Worm (Caenorhabditis elegans) whole organism, midembryonic: ENCODE measurements around the gene cht-5.

Experiments
- T22C8.4 ChIP-seq: fragments of 200-800 bp; sonication (Bioruptor generic); IDR thresholded peaks from 2 replicates; pipeline ENCODE4 v1.3.6; 2022; ENCODE audit warnings: missing genetic modification characterization, missing compliant biosample characterization
- cog-1 ChIP-seq: sonication (generic microtip); optimal IDR thresholded peaks from 2 replicates; lab custom pipeline; 2016; ENCODE audit warnings: missing genetic modification characterization, missing compliant biosample characterization
- flt-1 ChIP-seq: fragments of 200-800 bp; sonication (Bioruptor generic); IDR thresholded peaks from 2 replicates; pipeline ENCODE4 v1.3.6; 2022; ENCODE audit warnings: missing genetic modification characterization, missing compliant biosample characterization
- klf-2 ChIP-seq: fragments of 200-800 bp; sonication (Bioruptor generic); conservative IDR thresholded peaks from 2 replicates; pipeline ENCODE4 v1.3.6; 2022; ENCODE audit warnings: missing genetic modification reagents, missing genetic modification characterization, missing compliant biosample characterization
- med-1 ChIP-seq: sonication (generic microtip); optimal IDR thresholded peaks from 2 replicates; lab custom pipeline; 2017; ENCODE audit warnings: missing genetic modification characterization, mild to moderate bottlenecking, missing compliant biosample characterization, antibody characterized with exemption, missing genetic modification reagents; ENCODE audit not compliant: insufficient read depth
- ref-1 ChIP-seq: fragments of 200-800 bp; sonication (Bioruptor generic); conservative IDR thresholded peaks from 2 replicates; pipeline ENCODE4 v1.3.6; 2022; ENCODE audit warnings: missing genetic modification reagents, missing genetic modification characterization, missing compliant biosample characterization
- tab-1 ChIP-seq: fragments of 200-800 bp; sonication (Bioruptor generic); IDR thresholded peaks from 2 replicates; pipeline ENCODE4 v1.3.6; 2022; ENCODE audit warnings: missing genetic modification characterization, missing compliant biosample characterization
- ztf-23 ChIP-seq: fragments of 200-800 bp; sonication (Bioruptor generic); IDR thresholded peaks from 2 replicates; pipeline ENCODE4 v1.3.6; 2022; ENCODE audit warnings: missing genetic modification reagents, missing genetic modification characterization, missing compliant biosample characterization
- ztf-29 ChIP-seq: fragments of 200-800 bp; sonication (Bioruptor generic); IDR thresholded peaks from 2 replicates; pipeline ENCODE4 v1.3.6; 2022; ENCODE audit warnings: missing genetic modification reagents, missing genetic modification characterization, missing compliant biosample characterization

The cht-5 gene

ce11 chrV:10101916-10102315, 12.5 kb upstream of the cht-5 start, which contains the start of gene C08B6.14:
Gene C08B6.14, minus strand, starts transcription at chrV:10102016.
- TF ChIP-seq tab-1 (GFP tag; lab: Robert Waterston, UW) (no peak), cog-1 (tag; lab: Kevin White, UChicago) (no peak), ztf-23 (GFP tag; lab: Robert Waterston, UW) (no peak), klf-2 (GFP tag; lab: Robert Waterston, UW) (no peak)

DNA sequence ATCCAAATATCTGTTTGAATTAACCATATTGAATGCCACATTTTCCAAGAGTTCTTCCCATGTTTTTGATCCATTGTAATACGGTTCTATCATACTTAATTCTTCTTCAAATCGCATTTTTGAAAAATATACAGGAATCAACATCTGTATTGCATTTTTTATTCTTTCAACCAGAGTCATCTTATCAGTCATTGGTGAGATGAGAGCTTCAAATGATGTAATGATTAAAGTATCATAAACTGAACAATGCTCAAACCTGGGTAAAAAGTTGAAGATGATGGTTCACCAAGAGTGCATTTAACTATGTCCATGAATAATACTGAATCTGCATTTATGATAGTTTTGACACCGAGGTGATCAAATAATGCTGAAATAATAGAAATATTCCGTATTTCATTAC, 10.6 kb upstream of the cht-5 start:
- TF ChIP-seq ztf-29 (no peak), med-1 (no peak), flt-1 (GFP tag; lab: Robert Waterston, UW) (no peak), T22C8.4 (GFP tag; lab: Robert Waterston, UW) (no peak), ztf-23 (GFP tag; lab: Robert Waterston, UW) (no peak), tab-1 (GFP tag; lab: Robert Waterston, UW) (no peak), ref-1 (GFP tag; lab: Robert Waterston, UW) (no peak), klf-2 (GFP tag; lab: Robert Waterston, UW) (no peak), cog-1 (tag; lab: Kevin White, UChicago) (no peak)

DNA sequence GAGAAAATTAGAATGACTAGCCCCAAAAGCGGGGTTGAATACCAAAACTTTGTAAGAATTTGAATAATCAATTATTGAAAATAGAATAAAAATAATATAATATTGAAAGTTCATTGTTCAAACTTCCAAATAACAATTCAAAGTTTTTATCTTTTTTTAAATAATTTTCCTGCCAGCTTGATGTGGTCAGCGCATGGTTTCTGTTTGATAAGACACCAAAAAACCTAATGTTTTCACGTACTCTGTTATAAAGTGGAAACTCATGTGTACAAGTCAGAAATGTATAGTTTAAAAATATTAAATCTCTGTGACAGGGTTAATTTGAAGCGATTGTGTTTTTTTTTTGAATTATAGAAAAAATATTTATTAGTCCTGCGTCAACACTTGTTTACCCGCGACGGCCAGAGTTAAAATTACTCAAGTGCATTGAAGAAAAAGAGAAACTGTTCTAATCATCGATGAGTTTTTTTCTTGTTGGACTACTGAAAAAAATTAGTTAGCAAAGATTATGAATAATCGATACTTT, 9.6 kb upstream of the cht-5 start, which contains the start of gene ugt-17:
ugt-17 (minus strand) TSS at position 180 of the 526 bp plus-strand sequence.
- no peak for TF ChIP-seq T22C8.4 (GFP tag; lab: Robert Waterston, UW)
- no peak for TF ChIP-seq ref-1 (GFP tag; lab: Robert Waterston, UW)

DNA sequence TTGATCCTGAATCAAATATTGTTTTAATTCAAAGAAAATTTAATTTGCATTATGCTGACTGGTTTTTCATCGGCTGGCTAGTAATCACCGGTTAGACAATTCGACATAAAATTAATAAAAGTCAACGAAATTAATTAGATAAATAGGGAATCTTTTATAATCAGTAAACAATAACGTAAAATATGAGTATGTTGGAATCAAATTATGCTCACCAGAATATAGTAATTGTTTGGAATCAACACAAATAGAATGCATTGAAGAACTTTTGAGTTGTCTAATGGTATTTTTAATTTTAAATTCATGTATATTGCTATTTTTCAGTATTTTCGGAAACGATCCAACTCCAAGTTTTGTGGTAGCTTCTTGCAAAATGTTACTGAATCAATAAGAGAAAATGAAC, 9.0 kb upstream of the cht-5 start, which contains the start of gene C08B6.2:
C08B6.2 (plus strand) TSS at position 301 of the 400 bp plus-strand sequence.
- TF ChIP-seq tab-1 (GFP tag; lab: Robert Waterston, UW) (no peak), med-1 (no peak), ref-1 (GFP tag; lab: Robert Waterston, UW) (no peak), flt-1 (GFP tag; lab: Robert Waterston, UW) (no peak), klf-2 (GFP tag; lab: Robert Waterston, UW) (no peak), cog-1 (tag; lab: Kevin White, UChicago) (no peak), T22C8.4 (GFP tag; lab: Robert Waterston, UW) (no peak)

DNA sequence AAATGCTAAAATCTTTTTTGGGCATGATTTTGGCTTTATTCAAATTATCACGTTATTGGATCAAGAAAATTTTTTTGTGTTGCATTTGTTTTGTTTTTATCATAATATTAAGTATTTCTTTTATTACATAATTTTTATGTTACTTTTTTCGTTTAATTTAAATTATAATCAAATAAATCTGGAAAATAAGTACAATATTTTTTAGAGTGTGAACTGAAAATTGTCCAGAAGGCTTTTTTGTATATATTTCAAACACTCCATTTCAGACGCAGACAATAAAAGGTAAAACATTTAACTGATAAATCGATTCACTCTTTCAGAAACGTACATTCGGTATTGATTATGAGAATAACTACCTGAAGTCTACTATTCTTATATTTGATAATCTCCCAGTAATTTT, 7.1 kb upstream of the cht-5 start, which contains the start of gene C08B6.11:
C08B6.11 (plus strand) TSS at position 301 of the 400 bp plus-strand sequence.
- TF ChIP-seq ztf-23 (GFP tag; lab: Robert Waterston, UW): no peak
- no peak for TF ChIP-seq med-1
- no peak for TF ChIP-seq cog-1 (tag; lab: Kevin White, UChicago)
- no peak for TF ChIP-seq klf-2 (GFP tag; lab: Robert Waterston, UW)
- no peak for TF ChIP-seq ref-1 (GFP tag; lab: Robert Waterston, UW)
- no peak for TF ChIP-seq tab-1 (GFP tag; lab: Robert Waterston, UW)
- TF ChIP-seq flt-1 (GFP tag; lab: Robert Waterston, UW): no peak

ce11 chrV:10111129-10111528, 3.3 kb upstream of the cht-5 start:
- TF ChIP-seq ztf-29: no peak
- no peak for TF ChIP-seq ref-1 (GFP tag; lab: Robert Waterston, UW)
- no peak for TF ChIP-seq ztf-23 (GFP tag; lab: Robert Waterston, UW)
- no peak for TF ChIP-seq cog-1 (tag; lab: Kevin White, UChicago)
- TF ChIP-seq med-1: no peak
- TF ChIP-seq flt-1 (GFP tag; lab: Robert Waterston, UW): no peak
- no peak for TF ChIP-seq tab-1 (GFP tag; lab: Robert Waterston, UW)
- TF ChIP-seq T22C8.4 (GFP tag; lab: Robert Waterston, UW): no peak
- no peak for TF ChIP-seq klf-2 (GFP tag; lab: Robert Waterston, UW)

DNA sequence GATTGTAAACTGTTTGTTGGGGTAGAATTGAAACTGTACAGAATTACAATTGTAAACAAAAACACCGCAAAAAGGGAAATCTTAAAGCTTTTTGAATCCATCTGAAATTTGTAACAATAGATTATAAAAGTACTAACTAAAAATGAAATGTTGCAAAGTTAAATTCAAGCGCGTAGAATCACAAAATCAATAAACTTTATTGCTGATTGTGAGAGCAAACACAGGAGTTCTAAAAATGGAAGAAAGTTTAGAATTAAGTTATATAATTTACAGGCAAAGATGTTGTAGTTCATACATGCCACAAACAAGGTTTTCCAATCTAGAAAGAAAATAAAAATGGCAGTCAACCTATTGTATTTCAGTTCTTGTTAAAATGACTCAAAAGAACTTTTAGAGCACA, 2.2 kb upstream of the cht-5 start, which contains the start of gene C08B6.3:
C08B6.3 (minus strand) TSS at position 101 of the 400 bp plus-strand sequence.
- TF ChIP-seq klf-2 (GFP tag; lab: Robert Waterston, UW) (no peak), ztf-23 (GFP tag; lab: Robert Waterston, UW) (no peak), ztf-29 (no peak), flt-1 (GFP tag; lab: Robert Waterston, UW) (no peak), cog-1 (tag; lab: Kevin White, UChicago) (no peak), T22C8.4 (GFP tag; lab: Robert Waterston, UW) (no peak), ref-1 (GFP tag; lab: Robert Waterston, UW) (no peak), med-1 (no peak)

DNA sequence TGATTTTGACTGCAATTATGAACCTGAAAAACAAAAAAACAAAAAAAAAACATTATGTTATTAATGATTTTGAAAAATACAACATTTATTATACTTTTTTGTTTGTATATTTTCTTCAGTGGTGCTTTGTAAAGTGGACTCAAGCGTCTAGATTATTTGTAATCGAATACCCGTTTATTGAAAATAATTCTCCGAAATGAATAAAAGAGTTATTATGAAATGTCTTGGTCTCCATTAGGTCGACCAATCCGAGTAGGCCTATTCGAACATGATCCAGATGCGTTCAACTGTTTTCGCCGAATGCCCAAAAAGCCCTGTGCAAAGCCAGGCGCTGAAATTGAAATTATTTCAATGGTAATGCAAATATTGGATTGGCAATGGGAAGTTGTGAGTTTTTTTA, 3.0 kb downstream of the cht-5 start, which contains the start of gene C08B6.5:
C08B6.5 (plus strand) TSS at position 301 of the 400 bp plus-strand sequence.
- TF ChIP-seq ztf-29: no peak
- TF ChIP-seq T22C8.4 (GFP tag; lab: Robert Waterston, UW): no peak
- no peak for TF ChIP-seq ztf-23 (GFP tag; lab: Robert Waterston, UW)
- TF ChIP-seq klf-2 (GFP tag; lab: Robert Waterston, UW): no peak
- no peak for TF ChIP-seq cog-1 (tag; lab: Kevin White, UChicago)
- TF ChIP-seq med-1: no peak

ce11 chrV:10120898-10121297, 6.5 kb downstream of the cht-5 start, which contains the start of gene srxa-18:
Gene srxa-18, minus strand, starts transcription at chrV:10120997.
- TF ChIP-seq ref-1 (GFP tag; lab: Robert Waterston, UW) (no peak), ztf-23 (GFP tag; lab: Robert Waterston, UW) (no peak), ztf-29 (no peak), cog-1 (tag; lab: Kevin White, UChicago) (no peak), tab-1 (GFP tag; lab: Robert Waterston, UW) (no peak), flt-1 (GFP tag; lab: Robert Waterston, UW) (no peak), T22C8.4 (GFP tag; lab: Robert Waterston, UW) (no peak), med-1 (no peak), klf-2 (GFP tag; lab: Robert Waterston, UW) (no peak)

DNA sequence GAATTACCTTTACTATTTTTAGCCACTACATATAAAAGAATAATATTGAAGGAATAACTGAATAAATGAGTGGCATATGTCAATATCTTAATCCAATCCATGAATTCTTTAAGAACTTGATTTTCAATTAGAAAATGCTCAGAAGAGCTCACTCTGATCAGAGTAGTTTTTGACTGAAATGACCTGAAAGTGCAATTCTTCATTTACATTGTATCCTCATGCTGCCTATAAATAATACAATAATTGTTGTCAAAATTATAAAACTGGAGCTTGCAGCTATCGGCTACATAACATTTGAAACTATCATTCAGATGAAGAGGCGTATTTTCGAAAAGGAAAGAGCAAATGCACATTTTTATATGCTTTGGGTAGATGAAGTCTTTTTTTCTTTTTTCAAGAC, 8.2 kb downstream of the cht-5 start, which contains the start of gene srxa-19:
srxa-19 (minus strand) TSS at position 101 of the 400 bp plus-strand sequence.
- no peak for TF ChIP-seq ztf-29
- TF ChIP-seq klf-2 (GFP tag; lab: Robert Waterston, UW): no peak
- no peak for TF ChIP-seq T22C8.4 (GFP tag; lab: Robert Waterston, UW)
- no peak for TF ChIP-seq flt-1 (GFP tag; lab: Robert Waterston, UW)
- TF ChIP-seq med-1: no peak
- TF ChIP-seq ztf-23 (GFP tag; lab: Robert Waterston, UW): no peak
- TF ChIP-seq ref-1 (GFP tag; lab: Robert Waterston, UW): no peak
- TF ChIP-seq cog-1 (tag; lab: Kevin White, UChicago): no peak
